Fruit fly (Drosophila melanogaster) whole organism, wandering third instar larva: Measurements from ENCODE around the gene SdicB.
"Not testable (repeated sequence)": the region's sequence is repeated elsewhere in the genome, so short reads cannot be mapped to it uniquely, and the experiment has no call there.

Experiments used
- Abd-B ChIP-seq: fragments of >200 bp; optimal IDR thresholded peaks from 2 replicates; lab custom pipeline; 2017; ENCODE audit warnings: missing biosample characterization, missing genetic modification characterization
- CG32264 ChIP-seq: fragments of 200-800 bp; sonication (Bioruptor generic); optimal IDR thresholded peaks from 2 replicates; lab custom pipeline; 2016; ENCODE audit warnings: missing biosample characterization, missing genetic modification characterization
- CG9705 ChIP-seq: fragments of 200-800 bp; sonication (Bioruptor generic); optimal IDR thresholded peaks from 2 replicates; lab custom pipeline; 2018; ENCODE audit warnings: missing biosample characterization, mild to moderate bottlenecking, missing genetic modification characterization
- Dfd ChIP-seq: fragments of >200 bp; optimal IDR thresholded peaks from 2 replicates; lab custom pipeline; 2017; ENCODE audit warnings: missing biosample characterization, missing genetic modification characterization
- Dif ChIP-seq: fragments of 200-275, 200-300 bp; sonication (Bioruptor generic); optimal IDR thresholded peaks from 2 replicates; lab custom pipeline; 2018; ENCODE audit warnings: missing biosample characterization, missing genetic modification characterization; ENCODE audit not compliant: partially characterized antibody
- GATAd ChIP-seq: sonication (Bioruptor generic); optimal IDR thresholded peaks from 2 replicates; lab custom pipeline; 2016; ENCODE audit warnings: missing biosample characterization, missing genetic modification characterization
- HLH106 ChIP-seq: fragments of 200-800 bp; optimal IDR thresholded peaks from 3 replicates; lab custom pipeline; 2019; ENCODE audit warnings: missing biosample characterization, mild to moderate bottlenecking, missing genetic modification characterization, moderate library complexity
- Hnf4 ChIP-seq: fragments of 200-800 bp; sonication (Bioruptor generic); optimal IDR thresholded peaks from 2 replicates; lab custom pipeline; 2016; ENCODE audit warnings: missing biosample characterization, mild to moderate bottlenecking, missing genetic modification characterization
- Hr78 ChIP-seq: fragments of >200 bp; optimal IDR thresholded peaks from 2 replicates; lab custom pipeline; 2017; ENCODE audit warnings: missing biosample characterization, missing genetic modification characterization
- Hr83 ChIP-seq: fragments of 200-300 bp; sonication (Bioruptor generic); optimal IDR thresholded peaks from 2 replicates; lab custom pipeline; 2016; ENCODE audit warnings: missing biosample characterization, mild to moderate bottlenecking, missing genetic modification characterization, moderate library complexity; ENCODE audit not compliant: poor library complexity, severe bottlenecking
- Jra ChIP-seq: sonication (Bioruptor generic); optimal IDR thresholded peaks from 2 replicates; lab custom pipeline; 2016; ENCODE audit warnings: missing biosample characterization, missing genetic modification characterization
- Mio ChIP-seq: sonication (Bioruptor generic); optimal IDR thresholded peaks from 2 replicates; lab custom pipeline; 2016; ENCODE audit warnings: missing biosample characterization, missing genetic modification characterization
- Myc ChIP-seq: fragments of >200 bp; optimal IDR thresholded peaks from 2 replicates; lab custom pipeline; 2017
- Rel ChIP-seq, 2 experiments: fragments of 200-800 bp; sonication (Bioruptor generic) in 1 of 2; optimal IDR thresholded peaks; 2 replicates in 1 of 2; 3 replicates in 1 of 2; lab custom pipeline; 2016 to 2019; ENCODE audit warnings: mild to moderate bottlenecking in 2 of 2, missing biosample characterization in 2 of 2, missing genetic modification characterization in 2 of 2, moderate library complexity in 1 of 2
- Sp1 ChIP-seq: fragments of 200-800 bp; sonication (Bioruptor generic); optimal IDR thresholded peaks from 3 replicates; lab custom pipeline; 2019; ENCODE audit warnings: missing biosample characterization, mild to moderate bottlenecking, missing genetic modification characterization, moderate library complexity
- Vsx2 ChIP-seq: fragments of 200-300, 225-300 bp; sonication (Bioruptor generic); optimal IDR thresholded peaks from 2 replicates; lab custom pipeline; 2018; ENCODE audit warnings: missing biosample characterization, missing genetic modification characterization; ENCODE audit not compliant: partially characterized antibody
- br ChIP-seq: fragments of 200-800 bp; sonication (Bioruptor generic); optimal IDR thresholded peaks from 2 replicates; lab custom pipeline; 2016; ENCODE audit warnings: missing biosample characterization, missing genetic modification characterization
- brk ChIP-seq: fragments of 200-800 bp; sonication (Bioruptor generic); optimal IDR thresholded peaks from 2 replicates; lab custom pipeline; 2016; ENCODE audit warnings: missing biosample characterization, mild to moderate bottlenecking, missing genetic modification characterization
- dl ChIP-seq, 2 experiments: fragments of 175-275, 200-275 bp in 1 of 2; fragments of 200-275 bp in 1 of 2; sonication (Bioruptor generic); optimal IDR thresholded peaks; lab custom pipeline; 2018; ENCODE audit warnings: mild to moderate bottlenecking in 2 of 2, missing biosample characterization in 2 of 2, missing genetic modification characterization in 2 of 2, moderate library complexity in 2 of 2; ENCODE audit not compliant: partially characterized antibody in 2 of 2, insufficient read depth in 1 of 2
- dmrt93B ChIP-seq: fragments of 200-800 bp; sonication (Bioruptor generic); optimal IDR thresholded peaks from 2 replicates; lab custom pipeline; 2018; ENCODE audit warnings: missing biosample characterization, mild to moderate bottlenecking, missing genetic modification characterization
- dsf ChIP-seq: sonication (Bioruptor generic); optimal IDR thresholded peaks from 2 replicates; lab custom pipeline; 2016; ENCODE audit warnings: missing biosample characterization, missing genetic modification characterization, borderline replicate concordance
- ey ChIP-seq: fragments of 200-800 bp; sonication (Bioruptor generic); optimal IDR thresholded peaks from 2 replicates; lab custom pipeline; 2016; ENCODE audit warnings: missing biosample characterization, missing genetic modification characterization
- foxo ChIP-seq, 2 experiments: fragments of 200-800 bp; sonication (Bioruptor generic); optimal IDR thresholded peaks; 2 replicates in 1 of 2; 3 replicates in 1 of 2; lab custom pipeline; 2016 to 2017; ENCODE audit warnings: missing biosample characterization in 2 of 2, missing genetic modification characterization in 2 of 2
- fru ChIP-seq: fragments of 200-800 bp; sonication (Bioruptor generic); optimal IDR thresholded peaks from 3 replicates; lab custom pipeline; 2016; ENCODE audit warnings: missing biosample characterization, mild to moderate bottlenecking, missing genetic modification characterization
- h ChIP-seq: fragments of 200-800 bp; sonication (Bioruptor generic); optimal IDR thresholded peaks from 3 replicates; lab custom pipeline; 2016; ENCODE audit warnings: missing biosample characterization, mild to moderate bottlenecking, missing genetic modification characterization
- jim ChIP-seq: fragments of 175-275, 200-325 bp; sonication (Bioruptor generic); optimal IDR thresholded peaks from 2 replicates; lab custom pipeline; 2016; ENCODE audit warnings: missing biosample characterization, mild to moderate bottlenecking, missing genetic modification characterization
- lola ChIP-seq: fragments of >200 bp; optimal IDR thresholded peaks from 2 replicates; lab custom pipeline; 2017; ENCODE audit warnings: missing biosample characterization, missing genetic modification characterization
- pan ChIP-seq: fragments of >200 bp; optimal IDR thresholded peaks from 2 replicates; lab custom pipeline; 2017
- psq ChIP-seq: fragments of 200-800 bp; sonication (Bioruptor generic); optimal IDR thresholded peaks from 3 replicates; lab custom pipeline; 2017; ENCODE audit warnings: missing biosample characterization, mild to moderate bottlenecking, missing genetic modification characterization, moderate library complexity
- rgr ChIP-seq: fragments of 200-800 bp; sonication (Bioruptor generic); optimal IDR thresholded peaks from 3 replicates; lab custom pipeline; 2016; ENCODE audit warnings: missing biosample characterization, mild to moderate bottlenecking, missing genetic modification characterization
- sv ChIP-seq: fragments of 200-800 bp; sonication (Bioruptor generic); optimal IDR thresholded peaks from 3 replicates; lab custom pipeline; 2016; ENCODE audit warnings: missing biosample characterization, missing genetic modification characterization
- tai ChIP-seq: sonication (Bioruptor generic); optimal IDR thresholded peaks from 2 replicates; lab custom pipeline; 2016; ENCODE audit warnings: missing biosample characterization, missing genetic modification characterization
- usp ChIP-seq: fragments of >200 bp; optimal IDR thresholded peaks from 2 replicates; lab custom pipeline; 2017; ENCODE audit warnings: missing biosample characterization, missing genetic modification characterization

Gene SdicB

dm6 chrX:20224920-20225319, 15.5 kb upstream of the SdicB start, which contains the start of gene Sdic4:
TSS of gene Sdic4 (minus strand) at chrX:20225020.
- TF ChIP-seq lola (GFP tag; lab: Kevin White, UChicago); pan (lab: Kevin White, UChicago); Jra (GFP tag; lab: Kevin White, UChicago): not testable (repeated sequence)

dm6 chrX:20217159-20217558, 7.8 kb upstream of the SdicB start, which contains the start of gene SdicC:
TSS of gene SdicC (minus strand) at chrX:20217259.
- not testable (repeated sequence) for TF ChIP-seq HLH106 (tag; lab: Kevin White, UChicago); CG32264 (GFP tag; lab: Kevin White, UChicago); dsf (GFP tag; lab: Kevin White, UChicago)

- not testable (repeated sequence) for TF ChIP-seq Hr78 (GFP tag; lab: Kevin White, UChicago); jim (GFP tag; lab: Kevin White, UChicago); CG9705
- TF ChIP-seq, all 38 proteins: peak for 0; not testable (repeated sequence) for 38
Observed at dm6 chrX:20201833-20202232, 7.6 kb downstream of the SdicB start, which contains the start of gene SdicA. TSS of gene SdicA (minus strand) at chrX:20201933.

- TF ChIP-seq dmrt93B, GATAd, brk (GFP tag; lab: Kevin White, UChicago): not testable (repeated sequence)
- TF ChIP-seq, all 38 proteins: peak for 0; not testable (repeated sequence) for 38
Observed at dm6 chrX:20194127-20194526, 15.3 kb downstream of the SdicB start, which contains the start of gene Sdic3. TSS of gene Sdic3 (minus strand) at chrX:20194227.

- not testable (repeated sequence) for TF ChIP-seq br, Dfd, tai (GFP tag; lab: Kevin White, UChicago)
Observed at dm6 chrX:20186387-20186786, 23.0 kb downstream of the SdicB start, which contains the start of gene Sdic2. TSS of gene Sdic2 (minus strand) at chrX:20186487.

dm6 chrX:20178538-20178937, 30.9 kb downstream of the SdicB start, which contains the start of gene Sdic1:
TSS of gene Sdic1 (minus strand) at chrX:20178638.
- TF ChIP-seq Hnf4 (GFP tag; lab: Kevin White, UChicago); Jra (GFP tag; lab: Kevin White, UChicago); foxo (GFP tag; optimal IDR thresholded peaks at IDR 0.05; lab: Kevin White, UChicago): not testable (repeated sequence)

dm6 chrX:20173464-20173995, 35.9 kb downstream of the SdicB start, which contains the start of gene AnxB10:
TSS of gene AnxB10 (minus strand) at chrX:20173514.
- TF ChIP-seq Dfd (GFP tag; lab: Kevin White, UChicago) (no peak), Jra (GFP tag; lab: Kevin White, UChicago) (peak; percentile 72), foxo (GFP tag; optimal IDR thresholded peaks at IDR 0.05; lab: Kevin White, UChicago) (peak; percentile 46 to 91), Myc (lab: Kevin White, UChicago) (no peak), Sp1 (peak; percentile 92), tai (GFP tag; lab: Kevin White, UChicago) (no peak), br (GFP tag; lab: Kevin White, UChicago) (peak; percentile 91), Abd-B (GFP tag; lab: Kevin White, UChicago) (no peak), rgr (GFP tag; lab: Kevin White, UChicago) (peak; percentile 89), ey (GFP tag; lab: Kevin White, UChicago) (peak; percentile 93), jim (GFP tag; lab: Kevin White, UChicago) (no peak), pan (lab: Kevin White, UChicago) (no peak), Hr78 (GFP tag; lab: Kevin White, UChicago) (no peak), usp (GFP tag; lab: Kevin White, UChicago) (no peak), dl (GFP tag; optimal IDR thresholded peaks at IDR 0.05; lab: Kevin White, UChicago; ENCODE audit: insufficient read depth in 1 of 2, partially characterized antibody in 2 of 2) (no peak), CG9705 (peak; percentile 85), dmrt93B (GFP tag; lab: Kevin White, UChicago) (peak; percentile 92), h (GFP tag; lab: Kevin White, UChicago) (peak; percentile 92), Hr83 (GFP tag; lab: Kevin White, UChicago) (no peak), Vsx2 (GFP tag; lab: Kevin White, UChicago) (no peak), Dif (GFP tag; lab: Kevin White, UChicago) (peak; percentile 37), sv (GFP tag; lab: Kevin White, UChicago) (peak; percentile 15), Mio (GFP tag; lab: Kevin White, UChicago) (peak; percentile 40), HLH106 (tag; lab: Kevin White, UChicago) (peak; percentile 91), Rel (GFP tag; optimal IDR thresholded peaks at IDR 0.05; lab: Kevin White, UChicago) (peak; percentile 16), Rel (tag; optimal IDR thresholded peaks at IDR 0.05; lab: Kevin White, UChicago) (peak; percentile 57), psq (GFP tag; lab: Kevin White, UChicago) (peak; percentile 82), fru (peak; percentile 93), GATAd (GFP tag; lab: Kevin White, UChicago) (peak; percentile 6), brk (GFP tag; lab: Kevin White, UChicago) (no peak)
